Fruit fly (Drosophila melanogaster): ENCODE results near the gene CG14687.
A peak's percentile ranks its signal among the peaks of the same experiment; 100 is the strongest.

The CG14687 gene

DNA sequence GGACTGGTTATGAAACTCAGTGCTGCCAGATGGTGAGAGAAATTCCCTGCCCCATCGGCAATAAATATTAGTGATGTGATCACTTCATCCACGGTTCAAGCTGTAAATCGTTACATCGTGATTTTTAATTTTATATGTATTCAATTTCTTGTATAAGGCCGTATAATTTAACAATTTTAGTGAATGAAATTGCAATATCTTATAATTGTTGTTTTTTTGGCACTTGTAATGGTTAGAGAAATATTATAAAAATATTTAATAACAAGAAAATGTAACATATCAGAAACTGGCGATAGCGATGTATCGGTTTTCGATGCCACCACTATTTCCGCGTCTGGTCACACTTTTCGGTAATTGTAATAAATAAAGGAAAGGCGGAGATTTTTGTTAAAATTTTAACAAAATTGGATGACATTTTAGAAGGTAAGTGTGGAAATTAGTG, 8.6 kb upstream of the CG14687 start, which contains the start of the genes mRpL37 and Rbp1 (continued):
- peak; percentile 92 for TF ChIP-seq inv (GFP tag; IDR thresholded peaks at IDR 0.05; ENCODE audit: partially characterized antibody)
- no peak for TF ChIP-seq CG14965 (GFP tag; optimal IDR thresholded peaks at IDR 0.05; ENCODE audit: borderline replicate concordance)
- TF ChIP-seq CkIIα-i1 (GFP tag; IDR thresholded peaks at IDR 0.05): no peak
- peak; percentile 76 for TF ChIP-seq CG1602 (GFP tag; optimal IDR thresholded peaks at IDR 0.05)
- TF ChIP-seq CG2129 (GFP tag; IDR thresholded peaks at IDR 0.05; ENCODE audit: partially characterized antibody): peak; percentile 98
- peak; percentile 91 for TF ChIP-seq sob (GFP tag; IDR thresholded peaks at IDR 0.05)
- TF ChIP-seq CG8290 (GFP tag; optimal IDR thresholded peaks at IDR 0.05): peak; percentile 71
- TF ChIP-seq CG8290 (tag; optimal IDR thresholded peaks at IDR 0.05): no peak
- TF ChIP-seq CG10431 (GFP tag; optimal IDR thresholded peaks at IDR 0.05): no peak
- no peak for TF ChIP-seq pfk (GFP tag; optimal IDR thresholded peaks at IDR 0.05)
- TF ChIP-seq psq (GFP tag; optimal IDR thresholded peaks at IDR 0.05): peak; percentile 41
- peak; percentile 54 for TF ChIP-seq Mad (GFP tag; optimal IDR thresholded peaks at IDR 0.05)
- no peak for TF ChIP-seq emc (GFP tag; optimal IDR thresholded peaks at IDR 0.05)
- TF ChIP-seq CG17568 (GFP tag; optimal IDR thresholded peaks at IDR 0.05): no peak
- peak; percentile 91 for TF ChIP-seq MBD-R2 (GFP tag; IDR thresholded peaks at IDR 0.05)
- no peak for TF ChIP-seq CG9609 (GFP tag; optimal IDR thresholded peaks at IDR 0.05)
- TF ChIP-seq Dfd (GFP tag; optimal IDR thresholded peaks at IDR 0.05): peak in 1 of 2 experiments; percentile 16
- TF ChIP-seq pnt (GFP tag; optimal IDR thresholded peaks at IDR 0.05): peak; percentile 78
- TF ChIP-seq CG4282 (GFP tag; optimal IDR thresholded peaks at IDR 0.05): no peak
- TF ChIP-seq dmrt99B (tag; optimal IDR thresholded peaks at IDR 0.05): no peak
- TF ChIP-seq klu (GFP tag; IDR thresholded peaks at IDR 0.05): peak; percentile 70
- TF ChIP-seq CG11723 (GFP tag; optimal IDR thresholded peaks at IDR 0.05): peak; percentile 19
- TF ChIP-seq Hr51 (GFP tag; optimal IDR thresholded peaks at IDR 0.05): peak in 1 of 2 experiments; percentile 55
- no peak for TF ChIP-seq dimm (GFP tag; IDR thresholded peaks at IDR 0.05)
- TF ChIP-seq D19A (tag; optimal IDR thresholded peaks at IDR 0.05): no peak
- TF ChIP-seq lov (optimal IDR thresholded peaks at IDR 0.05): no peak
- TF ChIP-seq lov (GFP tag; IDR thresholded peaks at IDR 0.05): no peak
- peak; percentile 66 for TF ChIP-seq CG17385 (GFP tag; optimal IDR thresholded peaks at IDR 0.05)
- peak; percentile 73 for TF ChIP-seq CG1233 (GFP tag; optimal IDR thresholded peaks at IDR 0.05)
- TF ChIP-seq CG15696 (tag; optimal IDR thresholded peaks at IDR 0.05): peak; percentile 88
- TF ChIP-seq CG7372 (GFP tag; IDR thresholded peaks at IDR 0.05): peak; percentile 54; the same call in 1 of the 2 replicates
- peak; percentile 86 for TF ChIP-seq Xbp1 (GFP tag; optimal IDR thresholded peaks at IDR 0.05)
- TF ChIP-seq Camta (GFP tag; optimal IDR thresholded peaks at IDR 0.05): peak; percentile 33
- no peak; the same call in 2 of the 3 replicates for TF ChIP-seq ken (GFP tag; IDR thresholded peaks at IDR 0.05)
- no peak for TF ChIP-seq hth (optimal IDR thresholded peaks at IDR 0.05)
- TF ChIP-seq vfl (GFP tag; optimal IDR thresholded peaks at IDR 0.05): peak; percentile 55
- no peak for TF ChIP-seq CG11560 (tag; IDR thresholded peaks at IDR 0.05)
- TF ChIP-seq zfh2 (GFP tag; optimal IDR thresholded peaks at IDR 0.05): peak; percentile 67
- peak; percentile 92 for TF ChIP-seq sens (GFP tag)
- TF ChIP-seq phol (tag; optimal IDR thresholded peaks at IDR 0.05): peak; percentile 89
- peak; percentile 91 for TF ChIP-seq Ptx1 (GFP tag; IDR thresholded peaks at IDR 0.05)
- TF ChIP-seq stc (GFP tag; IDR thresholded peaks at IDR 0.05): no peak
- TF ChIP-seq ind (GFP tag; optimal IDR thresholded peaks at IDR 0.05): peak; percentile 84
- TF ChIP-seq pzg (GFP tag; optimal IDR thresholded peaks at IDR 0.05): peak; percentile 50
- peak; percentile 82 for TF ChIP-seq CG2678 (tag; optimal IDR thresholded peaks at IDR 0.05)
- TF ChIP-seq CG7987 (GFP tag; optimal IDR thresholded peaks at IDR 0.05): no peak
- TF ChIP-seq CG3726 (GFP tag; IDR thresholded peaks at IDR 0.05): no peak
- no peak for TF ChIP-seq tup (GFP tag; optimal IDR thresholded peaks at IDR 0.05)
- TF ChIP-seq CG18619 (GFP tag; optimal IDR thresholded peaks at IDR 0.05): peak; percentile 52
- TF ChIP-seq BtbVII (GFP tag; optimal IDR thresholded peaks at IDR 0.05): no peak
- TF ChIP-seq Asciz (GFP tag; optimal IDR thresholded peaks at IDR 0.05): no peak
